Fruit fly (Drosophila melanogaster): ENCODE results near the gene Pino.

dm6 chr2L:1152693-1153092, 23.9 kb upstream of the Pino start:
- TF ChIP-seq Myc (optimal IDR thresholded peaks at IDR 0.05): no peak
- TF ChIP-seq psq (optimal IDR thresholded peaks at IDR 0.05): no peak
- no peak for TF ChIP-seq h (optimal IDR thresholded peaks at IDR 0.05)
